Fruit fly (Drosophila melanogaster) whole organism, prepupa: ENCODE measurements around the gene CG11374.

Experiments used
- Blimp-1 ChIP-seq: fragments of 200-800 bp; sonication (Bioruptor generic); optimal IDR thresholded peaks from 3 replicates; lab custom pipeline; 2017; ENCODE audit warnings: missing biosample characterization, missing genetic modification characterization, mild to moderate bottlenecking, moderate library complexity, missing genetic modification reagents
- CG10631 ChIP-seq: fragments of 200-800 bp; sonication (Bioruptor generic); optimal IDR thresholded peaks from 2 replicates; lab custom pipeline; 2016; ENCODE audit warnings: missing biosample characterization, missing genetic modification characterization
- CG10669 ChIP-seq: fragments of 200-800 bp; sonication (Bioruptor generic); optimal IDR thresholded peaks from 3 replicates; lab custom pipeline; 2018; ENCODE audit warnings: missing biosample characterization, mild to moderate bottlenecking, missing genetic modification characterization, moderate library complexity
- CG11294 ChIP-seq: fragments of 200-800 bp; sonication (Bioruptor generic); IDR thresholded peaks from 2 replicates; pipeline ENCODE4 v1.3.6; 2022; ENCODE audit warnings: missing biosample characterization, missing genetic modification characterization
- CG15336 ChIP-seq: fragments of 200-800 bp; sonication (Bioruptor generic); IDR thresholded peaks from 2 replicates; pipeline ENCODE4 v1.3.6; 2022; ENCODE audit warnings: missing biosample characterization, missing genetic modification characterization
- CG1621 ChIP-seq: fragments of 200-800 bp; sonication (Bioruptor generic); optimal IDR thresholded peaks from 3 replicates; lab custom pipeline; 2018; ENCODE audit warnings: missing biosample characterization, mild to moderate bottlenecking, missing genetic modification characterization
- CG16779 ChIP-seq: fragments of 200-800 bp; sonication (Bioruptor generic); optimal IDR thresholded peaks from 3 replicates; lab custom pipeline; 2017; ENCODE audit warnings: missing biosample characterization, mild to moderate bottlenecking, missing genetic modification characterization
- CG3032 ChIP-seq: fragments of 200-800 bp; optimal IDR thresholded peaks from 2 replicates; lab custom pipeline; 2019; ENCODE audit warnings: missing biosample characterization, mild to moderate bottlenecking, missing genetic modification characterization, moderate library complexity
- CG31627 ChIP-seq: fragments of 200-800 bp; sonication (Bioruptor generic); optimal IDR thresholded peaks from 3 replicates; lab custom pipeline; 2016; ENCODE audit warnings: missing biosample characterization, missing genetic modification characterization
- CG6163 ChIP-seq: fragments of 200-800 bp; sonication (Bioruptor generic); IDR thresholded peaks from 3 replicates; pipeline ENCODE4 v1.3.6; 2022; ENCODE audit warnings: missing biosample characterization, missing genetic modification characterization
- CG6808 ChIP-seq: fragments of 200-800 bp; sonication (Bioruptor generic); optimal IDR thresholded peaks from 3 replicates; lab custom pipeline; 2017; ENCODE audit warnings: missing biosample characterization, missing genetic modification characterization, mild to moderate bottlenecking, moderate library complexity, missing genetic modification reagents
- CG6854 ChIP-seq: fragments of 200-800 bp; sonication (Bioruptor generic); optimal IDR thresholded peaks from 2 replicates; lab custom pipeline; 2017; ENCODE audit warnings: missing biosample characterization, mild to moderate bottlenecking, missing genetic modification characterization
- CG7368 ChIP-seq: fragments of 200-800 bp; sonication (Bioruptor generic); optimal IDR thresholded peaks from 3 replicates; lab custom pipeline; 2016; ENCODE audit warnings: missing biosample characterization, missing genetic modification characterization
- CG8319 ChIP-seq: fragments of 200-800 bp; sonication (Bioruptor generic); optimal IDR thresholded peaks from 3 replicates; lab custom pipeline; 2016; ENCODE audit warnings: missing biosample characterization, missing genetic modification characterization
- CG8632 ChIP-seq: fragments of 200-800 bp; sonication (Bioruptor generic); optimal IDR thresholded peaks from 3 replicates; lab custom pipeline; 2016; ENCODE audit warnings: missing biosample characterization, missing genetic modification characterization
- CG9139 ChIP-seq: fragments of 200-800 bp; sonication (Bioruptor generic); optimal IDR thresholded peaks from 3 replicates; lab custom pipeline; 2017; ENCODE audit warnings: missing biosample characterization, mild to moderate bottlenecking, missing genetic modification characterization
- Eip78C ChIP-seq: fragments of 200-800 bp; sonication (Bioruptor generic); peaks from one replicate; lab custom pipeline; 2016; ENCODE audit warnings: missing biosample characterization, missing genetic modification characterization
- Eip93F ChIP-seq: fragments of 200-800 bp; sonication (Bioruptor generic); optimal IDR thresholded peaks from 2 replicates; lab custom pipeline; 2016; ENCODE audit warnings: missing biosample characterization, mild to moderate bottlenecking, missing genetic modification characterization
- Ets21C ChIP-seq: fragments of 200-800 bp; sonication (Bioruptor generic); optimal IDR thresholded peaks from 3 replicates; lab custom pipeline; 2016; ENCODE audit warnings: missing biosample characterization, missing genetic modification characterization
- Gug ChIP-seq: fragments of 200-800 bp; sonication (Bioruptor generic); IDR thresholded peaks from 2 replicates; pipeline ENCODE4 v1.3.6; 2022; ENCODE audit warnings: missing biosample characterization, missing genetic modification characterization
- Hr38 ChIP-seq: sonication (Bioruptor generic); optimal IDR thresholded peaks from 2 replicates; lab custom pipeline; 2016; ENCODE audit warnings: missing biosample characterization, missing genetic modification characterization
- Hr39 ChIP-seq: fragments of 200-800 bp; sonication (Bioruptor generic); optimal IDR thresholded peaks from 2 replicates; lab custom pipeline; 2016; ENCODE audit warnings: missing biosample characterization, missing genetic modification characterization
- Hr4 ChIP-seq: fragments of 200-800 bp; sonication (Bioruptor generic); optimal IDR thresholded peaks from 3 replicates; lab custom pipeline; 2016; ENCODE audit warnings: missing biosample characterization, missing genetic modification characterization
- Met ChIP-seq: fragments of 200-800 bp; sonication (Bioruptor generic); optimal IDR thresholded peaks from 3 replicates; lab custom pipeline; 2016; ENCODE audit warnings: missing biosample characterization, missing genetic modification characterization
- OdsH ChIP-seq: fragments of 200-800 bp; sonication (Bioruptor generic); optimal IDR thresholded peaks from 3 replicates; lab custom pipeline; 2016; ENCODE audit warnings: missing biosample characterization, missing genetic modification characterization
- Smox ChIP-seq: fragments of 200-800 bp; sonication (Bioruptor generic); optimal IDR thresholded peaks from 3 replicates; lab custom pipeline; 2016; ENCODE audit warnings: missing biosample characterization, missing genetic modification characterization
- Sox14 ChIP-seq: fragments of 200-800 bp; sonication (Bioruptor generic); optimal IDR thresholded peaks from 3 replicates; lab custom pipeline; 2016; ENCODE audit warnings: missing biosample characterization, missing genetic modification characterization
- achi ChIP-seq: fragments of 200-800 bp; sonication (Bioruptor generic); optimal IDR thresholded peaks from 3 replicates; lab custom pipeline; 2016; ENCODE audit warnings: missing biosample characterization, missing genetic modification characterization
- acj6 ChIP-seq: fragments of 200-800 bp; sonication (Bioruptor generic); optimal IDR thresholded peaks from 3 replicates; lab custom pipeline; 2016; ENCODE audit warnings: missing biosample characterization, missing genetic modification characterization
- cyc ChIP-seq: fragments of 200-800 bp; sonication (Bioruptor generic); optimal IDR thresholded peaks from 3 replicates; lab custom pipeline; 2016; ENCODE audit warnings: missing biosample characterization, missing genetic modification characterization
- dac ChIP-seq: fragments of 200-800 bp; sonication (Bioruptor generic); optimal IDR thresholded peaks from 2 replicates; lab custom pipeline; 2017; ENCODE audit warnings: missing biosample characterization, mild to moderate bottlenecking, missing genetic modification characterization
- dsx ChIP-seq: fragments of 200-800 bp; optimal IDR thresholded peaks from 3 replicates; lab custom pipeline; 2019; ENCODE audit warnings: missing biosample characterization, mild to moderate bottlenecking, missing genetic modification characterization, moderate library complexity; ENCODE audit not compliant: poor library complexity, severe bottlenecking
- esn ChIP-seq: fragments of 200-800 bp; sonication (Bioruptor generic); optimal IDR thresholded peaks from 2 replicates; lab custom pipeline; 2016; ENCODE audit warnings: missing biosample characterization, mild to moderate bottlenecking, missing genetic modification characterization, moderate library complexity
- fkh ChIP-seq: fragments of 200-800 bp; sonication (Bioruptor generic); optimal IDR thresholded peaks from 3 replicates; lab custom pipeline; 2017; ENCODE audit warnings: missing biosample characterization, mild to moderate bottlenecking, missing genetic modification characterization, moderate library complexity
- spab ChIP-seq: fragments of 200-800 bp; sonication (Bioruptor generic); optimal IDR thresholded peaks from 2 replicates; lab custom pipeline; 2017; ENCODE audit warnings: missing biosample characterization, mild to moderate bottlenecking, missing genetic modification characterization, missing genetic modification reagents
- svp ChIP-seq: fragments of 200-800 bp; sonication (Bioruptor generic); peaks from one replicate; lab custom pipeline; 2016; ENCODE audit warnings: missing biosample characterization, missing genetic modification characterization
- vri ChIP-seq: fragments of 200-800 bp; sonication (Bioruptor generic); optimal IDR thresholded peaks from 3 replicates; lab custom pipeline; 2016; ENCODE audit warnings: missing biosample characterization, mild to moderate bottlenecking, missing genetic modification characterization

CG11374 gene

DNA sequence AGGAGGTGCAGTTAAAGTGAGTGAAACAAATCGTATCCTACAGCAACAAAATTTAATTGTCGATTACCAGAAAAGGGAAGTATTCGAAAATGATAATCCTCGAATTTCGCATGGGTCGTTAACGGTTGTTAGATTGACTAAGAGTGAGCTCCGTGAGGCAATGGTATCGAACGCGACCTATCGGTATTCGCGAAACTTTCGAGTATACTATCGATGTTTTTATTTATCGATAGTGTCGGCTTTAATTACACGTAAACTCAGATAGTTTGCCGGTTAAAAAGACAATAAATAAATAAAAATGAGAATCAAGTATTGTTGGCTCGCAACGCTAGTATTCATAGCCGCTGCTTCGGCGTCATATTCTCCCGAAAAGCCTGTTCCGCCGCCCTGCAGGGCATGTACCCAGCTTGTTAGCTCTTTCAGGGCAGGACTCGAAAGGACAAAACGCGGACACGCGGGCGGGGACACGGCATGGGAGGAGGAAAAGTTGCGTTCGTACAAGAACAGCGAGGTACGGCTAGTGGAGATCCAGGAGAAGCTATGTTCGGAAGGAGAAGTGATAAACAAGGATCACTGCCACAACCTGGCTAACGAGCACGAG lies 26.1 kb downstream of the CG11374 start, which contains the start of gene Creld:
TSS of gene Creld (plus strand) at position 220 of the 601 bp plus-strand sequence.
- TF ChIP-seq CG9139 (GFP tag; lab: Kevin White, UChicago) = no peak
- TF ChIP-seq dsx = no peak
- TF ChIP-seq esn (GFP tag; lab: Kevin White, UChicago) = peak; percentile 21

DNA sequence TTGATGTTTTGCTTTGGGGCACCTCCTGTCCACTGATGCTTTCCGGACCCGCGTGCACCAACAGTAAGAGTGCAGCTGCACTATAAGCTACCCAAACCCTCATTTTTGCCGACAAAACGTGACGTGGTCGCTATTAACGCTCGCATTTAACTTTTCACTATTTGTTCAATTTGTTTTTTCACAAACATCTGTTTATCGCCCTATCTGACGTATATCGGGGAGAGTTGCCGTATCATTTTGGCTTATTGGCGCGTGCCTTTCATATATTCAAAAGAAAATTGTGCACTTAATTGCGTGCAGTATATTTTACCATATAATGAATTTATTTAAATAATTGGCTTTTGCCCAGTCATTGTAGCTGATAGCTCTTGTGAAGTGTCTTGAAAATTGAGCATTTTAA lies 30.4 kb downstream of the CG11374 start, which contains the start of the genes Nhe1 and Sam-S:
TSS of gene Nhe1 (minus strand) at position 193 of the 400 bp plus-strand sequence.
TSS of gene Sam-S (plus strand) at position 364 of the 400 bp plus-strand sequence.
- TF ChIP-seq fkh (GFP tag; lab: Kevin White, UChicago) (peak; percentile 81), dac (no peak), CG15336 (GFP tag; lab: Robert Waterston, UW) (0 out of 2 replicates have a peak, but pooled peaks have one; percentile 9), cyc (GFP tag; lab: Kevin White, UChicago) (no peak), acj6 (no peak), Eip78C (GFP tag; lab: Kevin White, UChicago) (no peak)

DNA sequence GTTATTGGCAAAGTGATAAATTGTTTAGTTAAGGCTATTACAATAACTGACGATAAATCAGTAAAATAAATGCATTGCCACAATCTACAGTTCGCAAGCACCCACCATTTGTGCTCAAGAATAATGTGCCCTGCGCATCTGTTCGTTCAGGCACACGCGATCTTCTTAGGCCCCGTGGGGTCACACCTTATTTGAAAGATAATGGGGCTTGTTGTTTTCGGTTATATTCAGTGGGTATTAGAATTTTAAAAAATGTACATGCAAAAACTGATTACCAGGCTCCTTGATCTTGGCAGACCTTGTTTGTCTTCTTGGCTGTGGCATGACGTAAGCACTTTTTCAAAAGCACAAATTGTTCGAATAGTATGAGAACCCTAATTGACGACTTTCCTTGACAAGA lies 30.9 kb downstream of the CG11374 start:
- TF ChIP-seq CG10631 (GFP tag; lab: Kevin White, UChicago) = no peak
- no peak for TF ChIP-seq OdsH (GFP tag; lab: Kevin White, UChicago)
- no peak for TF ChIP-seq CG16779
- no peak for TF ChIP-seq Met (GFP tag; lab: Kevin White, UChicago)
- no peak for TF ChIP-seq CG9139 (GFP tag; lab: Kevin White, UChicago)
- TF ChIP-seq CG8632 = no peak
- TF ChIP-seq CG8319 (GFP tag; lab: Kevin White, UChicago) = no peak

DNA sequence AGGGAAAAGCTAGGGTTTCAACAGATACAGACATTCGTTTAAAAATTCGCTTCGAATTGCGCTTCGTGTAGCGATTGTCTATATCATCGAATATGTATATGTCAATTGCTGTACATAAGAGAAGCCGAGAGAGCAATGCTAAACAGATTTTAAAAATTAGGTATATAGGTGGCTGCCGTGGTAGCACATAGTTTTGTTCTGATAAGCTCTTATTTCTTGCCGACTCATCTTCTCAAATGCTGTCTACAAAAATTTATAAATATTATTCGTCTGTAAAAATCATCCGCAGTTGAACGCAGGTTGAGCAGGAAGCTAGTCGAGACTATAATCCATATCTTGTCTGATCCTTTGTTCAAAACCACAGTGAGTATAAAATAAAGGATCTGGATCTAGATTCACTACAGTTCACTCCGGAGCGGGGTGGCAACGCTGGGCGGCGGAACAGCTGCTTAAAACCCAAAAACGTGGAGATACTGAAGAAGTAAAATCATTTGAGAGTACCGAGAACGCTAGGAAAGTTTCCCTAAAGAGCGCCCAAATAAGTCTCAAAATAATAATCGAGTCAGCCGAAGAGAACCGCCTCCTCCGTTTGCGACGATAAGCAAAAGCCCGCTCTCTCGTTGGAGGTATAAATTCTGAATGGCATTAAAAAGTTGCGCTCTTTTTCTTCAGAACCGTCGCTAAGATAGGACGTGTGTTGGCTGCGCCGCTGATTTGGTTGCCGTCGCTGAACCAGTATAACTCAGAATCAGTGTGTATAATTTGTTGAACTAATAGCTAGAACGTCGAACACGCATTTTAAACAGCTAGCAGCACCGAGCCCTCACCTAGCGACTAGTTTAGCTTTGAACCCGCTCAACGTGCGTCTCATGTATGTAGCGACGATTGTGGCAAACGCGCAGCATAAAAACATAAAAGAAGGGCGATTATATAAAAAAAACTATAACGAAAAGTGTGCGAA lies 31.6 kb downstream of the CG11374 start:
- TF ChIP-seq Eip78C (GFP tag; lab: Kevin White, UChicago) (peak; percentile 47), CG6854 (GFP tag; lab: Kevin White, UChicago) (peak; percentile 71), Sox14 (GFP tag; lab: Kevin White, UChicago) (peak; percentile 86), esn (GFP tag; lab: Kevin White, UChicago) (peak; percentile 6), CG6163 (GFP tag; lab: Robert Waterston, UW) (no peak), Hr38 (no peak)
- TF ChIP-seq, all 60 proteins: peak for 4

DNA sequence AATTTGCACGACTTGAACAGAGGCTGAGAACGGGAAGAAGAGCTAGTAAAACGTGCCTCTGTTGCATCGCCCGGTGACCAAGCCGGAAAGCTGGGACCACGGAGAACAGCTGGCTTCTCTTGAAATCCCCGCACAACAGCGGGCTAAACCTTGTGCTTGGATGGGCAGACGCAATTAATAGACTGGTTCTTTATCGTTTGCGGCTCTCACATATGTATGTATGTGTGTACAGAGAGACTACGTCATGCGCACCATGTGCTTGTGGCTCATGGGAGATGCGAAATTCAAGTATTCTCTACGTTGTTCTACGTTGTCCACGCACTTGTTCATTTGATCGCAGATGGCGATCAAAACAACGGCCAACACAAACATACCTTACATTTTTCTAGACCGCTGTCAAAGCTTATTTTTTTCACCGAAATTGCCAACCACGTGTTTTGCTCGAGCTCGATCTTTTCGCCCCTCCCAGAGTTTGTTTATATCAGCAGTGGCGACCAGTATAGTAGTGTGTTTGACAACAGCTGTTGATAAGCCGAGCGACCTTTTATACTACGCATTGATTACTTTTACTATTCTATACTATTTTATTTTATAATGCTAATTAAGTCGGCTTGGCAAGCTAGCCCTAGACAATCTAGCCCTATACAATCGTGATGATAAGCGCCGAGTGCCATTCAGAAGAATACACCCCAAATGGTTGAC lies 33.1 kb downstream of the CG11374 start:
- no peak for TF ChIP-seq CG6163 (GFP tag; lab: Robert Waterston, UW)
- TF ChIP-seq spab (GFP tag; lab: Kevin White, UChicago) = no peak
- no peak for TF ChIP-seq Gug (GFP tag; lab: Robert Waterston, UW)
- no peak for TF ChIP-seq CG10669 (GFP tag; lab: Kevin White, UChicago)
- TF ChIP-seq CG7368 (GFP tag; lab: Kevin White, UChicago) = no peak
- no peak for TF ChIP-seq esn (GFP tag; lab: Kevin White, UChicago)
- no peak for TF ChIP-seq CG3032 (tag; lab: Kevin White, UChicago)
- no peak for TF ChIP-seq Ets21C
- peak; percentile 68 for TF ChIP-seq svp (GFP tag; lab: Kevin White, UChicago)
- no peak for TF ChIP-seq CG6808 (GFP tag; lab: Kevin White, UChicago)
- TF ChIP-seq CG16779 = no peak
- no peak for TF ChIP-seq Met (GFP tag; lab: Kevin White, UChicago)
- 0 out of 2 replicates have a peak, but pooled peaks have one; percentile 36 for TF ChIP-seq CG15336 (GFP tag; lab: Robert Waterston, UW)
- no peak for TF ChIP-seq dac
- peak; percentile 85 for TF ChIP-seq CG1621
- TF ChIP-seq Eip78C (GFP tag; lab: Kevin White, UChicago) = no peak
- TF ChIP-seq CG31627 (GFP tag; lab: Kevin White, UChicago) = no peak
- no peak for TF ChIP-seq vri (GFP tag; lab: Kevin White, UChicago)
- TF ChIP-seq CG8632 = no peak
- no peak for TF ChIP-seq Smox
- TF ChIP-seq Hr39 (GFP tag; lab: Kevin White, UChicago) = no peak
- peak; percentile 32 for TF ChIP-seq fkh (GFP tag; lab: Kevin White, UChicago)
- no peak for TF ChIP-seq achi (GFP tag; lab: Kevin White, UChicago)
- no peak for TF ChIP-seq Hr4
- TF ChIP-seq Eip93F (GFP tag; lab: Kevin White, UChicago) = no peak
- no peak for TF ChIP-seq CG11294 (GFP tag; lab: Robert Waterston, UW)
- TF ChIP-seq Blimp-1 (GFP tag; lab: Kevin White, UChicago) = no peak
